Worm (Caenorhabditis elegans) whole organism, late embryonic: Measurements from ENCODE around the gene T12A2.21.
A peak's percentile ranks its signal among the peaks of the same experiment; 100 is the strongest.

Experiments used
- C08G9.2 ChIP-seq: sonication (generic microtip); optimal IDR thresholded peaks from 2 replicates; lab custom pipeline; 2016; ENCODE audit warnings: mild to moderate bottlenecking, missing genetic modification characterization, moderate library complexity, missing compliant biosample characterization
- T23F11.4 ChIP-seq: fragments of 200-800 bp; sonication (Bioruptor generic); optimal IDR thresholded peaks from 2 replicates; lab custom pipeline; 2018; ENCODE audit warnings: mild to moderate bottlenecking, missing genetic modification characterization, missing compliant biosample characterization
- ahr-1 ChIP-seq: sonication (generic microtip); optimal IDR thresholded peaks from 2 replicates; lab custom pipeline; 2016; ENCODE audit warnings: missing genetic modification characterization, missing compliant biosample characterization
- ama-1 ChIP-seq: fragments of 150-350 bp; optimal IDR thresholded peaks from 2 replicates; lab custom pipeline; 2014
- ceh-14 ChIP-seq: sonication (generic microtip); optimal IDR thresholded peaks from 2 replicates; lab custom pipeline; 2016; ENCODE audit warnings: missing genotype, missing genetic modification characterization, missing compliant biosample characterization
- ceh-18 ChIP-seq: sonication (generic microtip); optimal IDR thresholded peaks from 2 replicates; lab custom pipeline; 2016; ENCODE audit warnings: missing genetic modification characterization, missing compliant biosample characterization
- ceh-19 ChIP-seq: fragments of 200-800 bp; sonication (Bioruptor generic); optimal IDR thresholded peaks from 2 replicates; lab custom pipeline; 2018; ENCODE audit warnings: mild to moderate bottlenecking, missing genetic modification characterization, missing compliant biosample characterization
- ceh-2 ChIP-seq: sonication (generic microtip); optimal IDR thresholded peaks from 2 replicates; lab custom pipeline; 2016; ENCODE audit warnings: missing genotype, missing genetic modification characterization, missing compliant biosample characterization
- ceh-22 ChIP-seq: sonication (generic microtip); optimal IDR thresholded peaks from 2 replicates; lab custom pipeline; 2017; ENCODE audit warnings: missing biosample characterization, missing genetic modification characterization
- ceh-31 ChIP-seq: sonication (generic microtip); optimal IDR thresholded peaks from 2 replicates; lab custom pipeline; 2016; ENCODE audit warnings: missing genetic modification characterization, missing compliant biosample characterization
- ceh-34 ChIP-seq: sonication (generic microtip); optimal IDR thresholded peaks from 2 replicates; lab custom pipeline; 2016; ENCODE audit warnings: mild to moderate bottlenecking, missing genetic modification characterization, missing compliant biosample characterization
- ceh-6 ChIP-seq: fragments of 200-800 bp; sonication (Bioruptor generic); optimal IDR thresholded peaks from 2 replicates; lab custom pipeline; 2018; ENCODE audit warnings: mild to moderate bottlenecking, missing genetic modification characterization, missing compliant biosample characterization
- che-1 ChIP-seq: sonication (generic microtip); optimal IDR thresholded peaks from 2 replicates; lab custom pipeline; 2016; ENCODE audit warnings: mild to moderate bottlenecking, missing genetic modification characterization, missing compliant biosample characterization
- dmd-4 ChIP-seq: sonication (generic microtip); optimal IDR thresholded peaks from 2 replicates; lab custom pipeline; 2016; ENCODE audit warnings: borderline replicate concordance, missing genetic modification characterization, missing compliant biosample characterization
- dve-1 ChIP-seq: sonication (generic microtip); optimal IDR thresholded peaks from 2 replicates; lab custom pipeline; 2017; ENCODE audit warnings: antibody characterized with exemption, mild to moderate bottlenecking, missing genetic modification characterization, missing compliant biosample characterization
- elt-2 ChIP-seq: sonication (generic microtip); optimal IDR thresholded peaks from 2 replicates; lab custom pipeline; 2016; ENCODE audit warnings: missing genetic modification reagents, missing genetic modification characterization, missing compliant biosample characterization
- ets-4 ChIP-seq: sonication (generic microtip); optimal IDR thresholded peaks from 2 replicates; lab custom pipeline; 2016; ENCODE audit warnings: missing genetic modification characterization, missing compliant biosample characterization
- eyg-1 ChIP-seq: sonication (generic microtip); optimal IDR thresholded peaks from 2 replicates; lab custom pipeline; 2016; ENCODE audit warnings: missing genotype, missing genetic modification characterization, missing compliant biosample characterization
- fax-1 ChIP-seq: sonication (generic microtip); optimal IDR thresholded peaks from 2 replicates; lab custom pipeline; 2016; ENCODE audit warnings: missing genotype, missing genetic modification characterization, missing compliant biosample characterization
- fkh-10 ChIP-seq: fragments of 150-350 bp; optimal IDR thresholded peaks from 2 replicates; lab custom pipeline; 2014; ENCODE audit warnings: missing biosample characterization, missing genetic modification reagents, missing genetic modification characterization
- fkh-6 ChIP-seq: sonication (generic microtip); optimal IDR thresholded peaks from 2 replicates; lab custom pipeline; 2016; ENCODE audit warnings: missing genetic modification characterization, missing compliant biosample characterization
- gmeb-2 ChIP-seq: sonication (generic microtip); optimal IDR thresholded peaks from 2 replicates; lab custom pipeline; 2016; ENCODE audit warnings: missing genetic modification characterization, inconsistent platforms, missing compliant biosample characterization
- hlh-13 ChIP-seq: fragments of 200-800 bp; sonication (Bioruptor generic); optimal IDR thresholded peaks from 2 replicates; lab custom pipeline; 2018; ENCODE audit warnings: mild to moderate bottlenecking, missing genetic modification characterization, missing compliant biosample characterization
- hlh-30 ChIP-seq: sonication (generic microtip); optimal IDR thresholded peaks from 2 replicates; lab custom pipeline; 2017; ENCODE audit warnings: antibody characterized with exemption, missing genetic modification characterization, missing compliant biosample characterization; ENCODE audit not compliant: insufficient read depth
- hlh-8 ChIP-seq: sonication (generic microtip); optimal IDR thresholded peaks from 2 replicates; lab custom pipeline; 2016; ENCODE audit warnings: missing genotype, missing genetic modification characterization, missing compliant biosample characterization
- lim-6 ChIP-seq: sonication (generic microtip); optimal IDR thresholded peaks from 2 replicates; lab custom pipeline; 2016; ENCODE audit warnings: missing genetic modification characterization, missing compliant biosample characterization
- lin-11 ChIP-seq: fragments of 200-800 bp; sonication (Bioruptor generic); optimal IDR thresholded peaks from 2 replicates; lab custom pipeline; 2018; ENCODE audit warnings: mild to moderate bottlenecking, missing genetic modification characterization, missing compliant biosample characterization
- madf-2 ChIP-seq: sonication (generic microtip); optimal IDR thresholded peaks from 2 replicates; lab custom pipeline; 2017; ENCODE audit warnings: missing genetic modification characterization, missing compliant biosample characterization
- mec-3 ChIP-seq: sonication (generic microtip); optimal IDR thresholded peaks from 2 replicates; lab custom pipeline; 2016; ENCODE audit warnings: borderline replicate concordance, missing genetic modification characterization, missing compliant biosample characterization
- nhr-232 ChIP-seq: sonication (generic microtip); optimal IDR thresholded peaks from 2 replicates; lab custom pipeline; 2016; ENCODE audit warnings: missing genetic modification characterization, missing compliant biosample characterization
- pag-3 ChIP-seq: sonication (generic microtip); optimal IDR thresholded peaks from 2 replicates; lab custom pipeline; 2016; ENCODE audit warnings: missing compliant biosample characterization, missing genetic modification characterization, borderline replicate concordance
- pat-9 ChIP-seq: fragments of 200-800 bp; sonication (Bioruptor generic); optimal IDR thresholded peaks from 2 replicates; lab custom pipeline; 2018; ENCODE audit warnings: mild to moderate bottlenecking, missing genetic modification characterization, moderate library complexity, missing compliant biosample characterization
- pha-2 ChIP-seq: sonication (generic microtip); optimal IDR thresholded peaks from 2 replicates; lab custom pipeline; 2017; ENCODE audit warnings: mild to moderate bottlenecking, missing genetic modification characterization, missing compliant biosample characterization
- pqm-1 ChIP-seq: sonication (generic microtip); optimal IDR thresholded peaks from 2 replicates; lab custom pipeline; 2016; ENCODE audit warnings: missing genetic modification characterization, missing compliant biosample characterization
- pros-1 ChIP-seq: fragments of 150-350 bp; optimal IDR thresholded peaks from 2 replicates; lab custom pipeline; 2014; ENCODE audit warnings: missing biosample characterization, missing genetic modification reagents, missing genetic modification characterization
- ref-2 ChIP-seq: sonication (generic microtip); optimal IDR thresholded peaks from 2 replicates; lab custom pipeline; 2016; ENCODE audit warnings: missing genetic modification characterization, missing compliant biosample characterization
- rnt-1 ChIP-seq: sonication (generic microtip); optimal IDR thresholded peaks from 2 replicates; lab custom pipeline; 2016; ENCODE audit warnings: missing genetic modification characterization, missing compliant biosample characterization
- sdc-2 ChIP-seq: sonication (generic microtip); optimal IDR thresholded peaks from 2 replicates; lab custom pipeline; 2016; ENCODE audit warnings: missing genotype, missing genetic modification characterization, missing compliant biosample characterization
- sox-2 ChIP-seq: fragments of 200-800 bp; sonication (Bioruptor generic); IDR thresholded peaks from 2 replicates; pipeline ENCODE4 v1.3.6; 2022; ENCODE audit warnings: missing genetic modification reagents, missing genetic modification characterization, missing compliant biosample characterization
- sox-4 ChIP-seq: sonication (generic microtip); optimal IDR thresholded peaks from 2 replicates; lab custom pipeline; 2017; ENCODE audit warnings: mild to moderate bottlenecking, missing genetic modification characterization, inconsistent platforms, missing compliant biosample characterization
- syd-9 ChIP-seq: sonication (generic microtip); optimal IDR thresholded peaks from 2 replicates; lab custom pipeline; 2016; ENCODE audit warnings: mild to moderate bottlenecking, missing genetic modification characterization, moderate library complexity, missing compliant biosample characterization
- tbx-2 ChIP-seq: sonication (generic microtip); optimal IDR thresholded peaks from 2 replicates; lab custom pipeline; 2016; ENCODE audit warnings: missing genetic modification characterization, missing compliant biosample characterization
- tbx-7 ChIP-seq: sonication (generic microtip); optimal IDR thresholded peaks from 2 replicates; lab custom pipeline; 2016; ENCODE audit warnings: missing genotype, missing genetic modification characterization, missing compliant biosample characterization
- ttx-3 ChIP-seq: sonication (generic microtip); optimal IDR thresholded peaks from 2 replicates; lab custom pipeline; 2016; ENCODE audit warnings: missing genetic modification reagents, missing genetic modification characterization, missing compliant biosample characterization
- zip-5 ChIP-seq: sonication (generic microtip); optimal IDR thresholded peaks from 2 replicates; lab custom pipeline; 2016; ENCODE audit warnings: missing genetic modification characterization, missing compliant biosample characterization
- ztf-16 ChIP-seq: sonication (generic microtip); optimal IDR thresholded peaks from 2 replicates; lab custom pipeline; 2017; ENCODE audit warnings: missing genetic modification characterization, missing compliant biosample characterization

Gene T12A2.21

DNA sequence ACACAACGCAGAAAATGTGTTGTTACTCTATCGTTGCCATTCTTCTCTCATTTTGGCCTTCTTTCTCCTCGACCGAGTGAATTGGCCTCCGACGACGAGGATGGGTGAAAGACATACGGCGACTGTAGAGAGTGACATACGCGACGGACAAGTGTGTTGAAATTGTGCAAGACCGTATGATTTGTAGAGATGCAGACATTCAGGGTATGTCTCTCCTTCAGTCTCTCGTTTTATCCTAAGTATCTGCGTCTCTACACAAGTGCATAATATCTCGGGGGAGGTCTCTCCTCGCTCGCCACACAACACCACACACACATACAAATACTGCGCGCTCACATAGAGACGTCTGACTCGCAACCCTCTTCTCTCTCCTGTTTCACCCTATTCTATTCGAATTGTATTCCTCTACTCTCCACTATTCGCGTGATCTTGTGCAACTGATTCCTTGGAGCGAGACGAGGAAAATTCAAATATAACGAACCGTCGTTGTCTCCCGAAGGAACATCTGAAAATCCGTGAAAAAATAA is 43.6 kb upstream of the T12A2.21 start, which contains the start of gene hmg-1.2 (continued):
- TF ChIP-seq madf-2 (peak; percentile 54), lim-6 (tag; lab: Kevin White, UChicago) (no peak), zip-5 (tag; lab: Kevin White, UChicago) (no peak), fkh-6 (tag; lab: Kevin White, UChicago) (peak; percentile 40), sox-2 (GFP tag; lab: Robert Waterston, UW) (no peak), ceh-19 (GFP tag; lab: Kevin White, UChicago) (no peak), gmeb-2 (no peak), ceh-22 (tag; lab: Kevin White, UChicago) (no peak), pat-9 (tag; lab: Kevin White, UChicago) (no peak), ceh-18 (tag; lab: Kevin White, UChicago) (peak; percentile 77), ceh-6 (no peak), ceh-31 (tag; lab: Kevin White, UChicago) (peak; percentile 79), tbx-2 (tag; lab: Kevin White, UChicago) (peak; percentile 51), ets-4 (tag; lab: Kevin White, UChicago) (no peak), fkh-10 (GFP tag; lab: Kevin White, UChicago) (no peak), pqm-1 (no peak), eyg-1 (tag; lab: Kevin White, UChicago) (no peak), ceh-34 (tag; lab: Kevin White, UChicago) (peak; percentile 68), dmd-4 (tag; lab: Kevin White, UChicago) (no peak), pha-2 (tag; lab: Kevin White, UChicago) (no peak), elt-2 (tag; lab: Kevin White, UChicago) (no peak), hlh-30 (peak; percentile 74), ama-1 (lab: Kevin White, UChicago) (peak; percentile 59), ttx-3 (tag; lab: Kevin White, UChicago) (no peak), mec-3 (tag; lab: Kevin White, UChicago) (no peak), rnt-1 (tag; lab: Kevin White, UChicago) (peak; percentile 48), pag-3 (tag; lab: Kevin White, UChicago) (no peak), che-1 (no peak), hlh-13 (no peak), ceh-14 (tag; lab: Kevin White, UChicago) (peak; percentile 29), nhr-232 (tag; lab: Kevin White, UChicago) (no peak), ahr-1 (tag; lab: Kevin White, UChicago) (no peak), tbx-7 (tag; lab: Kevin White, UChicago) (no peak), hlh-8 (tag; lab: Kevin White, UChicago) (no peak), T23F11.4 (GFP tag; lab: Kevin White, UChicago) (no peak), dve-1 (tag; lab: Kevin White, UChicago) (no peak), sox-4 (no peak), lin-11 (no peak), ceh-2 (tag; lab: Kevin White, UChicago) (no peak)

DNA sequence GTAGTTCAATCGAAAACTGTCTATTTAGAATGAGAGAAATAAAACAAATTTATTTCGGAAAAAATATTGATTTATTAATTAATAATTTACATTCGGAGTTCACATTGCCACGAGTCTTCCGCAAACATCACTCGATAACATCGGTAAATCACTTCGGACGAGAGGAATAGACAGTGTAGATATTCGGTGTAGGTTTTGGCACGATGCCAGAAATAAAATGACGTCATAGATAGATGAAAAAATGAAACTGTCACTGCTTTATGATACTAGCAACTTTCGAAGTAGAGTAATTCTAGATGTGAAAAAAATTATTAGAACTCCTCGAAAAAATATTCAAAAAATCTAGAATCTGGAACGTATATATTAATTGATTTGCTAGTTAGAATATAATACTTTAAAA is 42.9 kb upstream of the T12A2.21 start:
- TF ChIP-seq che-1 = no peak
- no peak for TF ChIP-seq sdc-2 (tag; lab: Kevin White, UChicago)
- TF ChIP-seq pros-1 = no peak
- no peak for TF ChIP-seq ztf-16 (tag; lab: Kevin White, UChicago)
- TF ChIP-seq ceh-34 (tag; lab: Kevin White, UChicago) = no peak
- TF ChIP-seq ceh-18 (tag; lab: Kevin White, UChicago) = no peak
- TF ChIP-seq fax-1 (tag; lab: Kevin White, UChicago) = no peak
- TF ChIP-seq ref-2 (tag; lab: Kevin White, UChicago) = no peak
- TF ChIP-seq nhr-232 (tag; lab: Kevin White, UChicago) = no peak
- no peak for TF ChIP-seq eyg-1 (tag; lab: Kevin White, UChicago)
- TF ChIP-seq ceh-19 (GFP tag; lab: Kevin White, UChicago) = no peak
- no peak for TF ChIP-seq sox-2 (GFP tag; lab: Robert Waterston, UW)
- no peak for TF ChIP-seq C08G9.2
- no peak for TF ChIP-seq syd-9 (tag; lab: Kevin White, UChicago)
- TF ChIP-seq tbx-7 (tag; lab: Kevin White, UChicago) = no peak
- TF ChIP-seq rnt-1 (tag; lab: Kevin White, UChicago) = no peak
- TF ChIP-seq ceh-31 (tag; lab: Kevin White, UChicago) = no peak
- TF ChIP-seq ceh-14 (tag; lab: Kevin White, UChicago) = no peak
